Worm (Caenorhabditis elegans) whole organism, midembryonic: ENCODE measurements around the gene M153.5.

ENCODE experiments used
- cog-1 ChIP-seq: sonication (generic microtip); optimal IDR thresholded peaks from 2 replicates; lab custom pipeline; 2016; ENCODE audit warnings: missing genetic modification characterization, missing compliant biosample characterization
- flt-1 ChIP-seq: fragments of 200-800 bp; sonication (Bioruptor generic); IDR thresholded peaks from 2 replicates; pipeline ENCODE4 v1.3.6; 2022; ENCODE audit warnings: missing genetic modification characterization, missing compliant biosample characterization
- tab-1 ChIP-seq: fragments of 200-800 bp; sonication (Bioruptor generic); IDR thresholded peaks from 2 replicates; pipeline ENCODE4 v1.3.6; 2022; ENCODE audit warnings: missing genetic modification characterization, missing compliant biosample characterization
- ztf-23 ChIP-seq: fragments of 200-800 bp; sonication (Bioruptor generic); IDR thresholded peaks from 2 replicates; pipeline ENCODE4 v1.3.6; 2022; ENCODE audit warnings: missing genetic modification reagents, missing genetic modification characterization, missing compliant biosample characterization
- ztf-29 ChIP-seq: fragments of 200-800 bp; sonication (Bioruptor generic); IDR thresholded peaks from 2 replicates; pipeline ENCODE4 v1.3.6; 2022; ENCODE audit warnings: missing genetic modification reagents, missing genetic modification characterization, missing compliant biosample characterization

DNA sequence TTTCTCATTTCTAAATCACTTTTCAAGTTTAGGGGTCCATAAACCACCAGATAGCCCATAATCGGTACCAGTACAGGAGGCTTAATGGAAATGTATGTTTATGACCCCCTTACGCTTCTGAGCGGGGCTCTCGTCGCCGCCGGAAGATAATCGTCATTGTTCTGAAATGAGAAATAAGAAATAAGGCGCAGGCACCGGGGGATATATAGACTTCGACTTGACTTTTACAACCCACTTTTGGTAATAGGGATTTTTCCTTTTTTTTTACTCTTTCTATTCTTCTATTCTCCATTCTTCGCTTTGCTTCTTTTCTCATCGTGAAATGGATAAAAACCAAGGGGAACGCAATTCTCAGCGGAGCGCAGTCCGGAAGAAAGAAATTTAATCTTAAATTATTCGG is 48.6 kb upstream of the M153.5 start:
- TF ChIP-seq flt-1 (no peak), ztf-29 (GFP tag; lab: Robert Waterston, UW) (no peak), cog-1 (tag; lab: Kevin White, UChicago) (no peak), ztf-23 (no peak), tab-1 (GFP tag; lab: Robert Waterston, UW) (no peak)
